Fruit fly (Drosophila melanogaster) whole organism, adult: Measurements from ENCODE around the gene Tsp26A.

ENCODE experiments used
- CG11617 ChIP-seq: fragments of 200-800 bp; sonication (Bioruptor generic); optimal IDR thresholded peaks from 2 replicates; lab custom pipeline; 2017; ENCODE audit warnings: mild to moderate bottlenecking, missing biosample characterization, missing genetic modification reagents, missing genetic modification characterization
- CG12768 ChIP-seq: fragments of 200-800 bp; sonication (Bioruptor generic); optimal IDR thresholded peaks from 2 replicates; lab custom pipeline; 2017; ENCODE audit warnings: missing biosample characterization, missing genetic modification characterization, mild to moderate bottlenecking, moderate library complexity, missing genetic modification reagents
- CG14711 ChIP-seq: fragments of 200-800 bp; sonication (Bioruptor generic); optimal IDR thresholded peaks from 2 replicates; lab custom pipeline; 2018; ENCODE audit warnings: missing biosample characterization, mild to moderate bottlenecking, missing genetic modification characterization, moderate library complexity
- CG1620 ChIP-seq: fragments of 200-800 bp; sonication (Bioruptor generic); optimal IDR thresholded peaks from 2 replicates; lab custom pipeline; 2016; ENCODE audit warnings: missing biosample characterization, missing genetic modification characterization
- CG33017 ChIP-seq: fragments of 200-800 bp; sonication (Bioruptor generic); optimal IDR thresholded peaks from 2 replicates; lab custom pipeline; 2018; ENCODE audit warnings: missing biosample characterization, mild to moderate bottlenecking, missing genetic modification characterization, moderate library complexity
- CG5204 ChIP-seq: fragments of 200-800 bp; sonication (Bioruptor generic); optimal IDR thresholded peaks from 2 replicates; lab custom pipeline; 2016; ENCODE audit warnings: missing biosample characterization, missing genetic modification characterization
- CG7045 ChIP-seq: fragments of 200-800 bp; sonication (Bioruptor generic); optimal IDR thresholded peaks from 2 replicates; lab custom pipeline; 2017; ENCODE audit warnings: missing biosample characterization, mild to moderate bottlenecking, missing genetic modification characterization
- CG7101 ChIP-seq: fragments of 200-800 bp; sonication (Bioruptor generic); optimal IDR thresholded peaks from 2 replicates; lab custom pipeline; 2018; ENCODE audit warnings: missing biosample characterization, mild to moderate bottlenecking, missing genetic modification characterization, moderate library complexity
- Clk ChIP-seq: fragments of 200-800 bp; sonication (Bioruptor generic); optimal IDR thresholded peaks from 2 replicates; lab custom pipeline; 2017; ENCODE audit warnings: missing biosample characterization, missing genetic modification characterization
- Crg-1 ChIP-seq: fragments of 200-800 bp; sonication (Bioruptor generic); optimal IDR thresholded peaks from 2 replicates; lab custom pipeline; 2016; ENCODE audit warnings: missing biosample characterization, missing genetic modification characterization
- Hr96 ChIP-seq: fragments of 200-800 bp; sonication (Bioruptor generic); optimal IDR thresholded peaks from 2 replicates; lab custom pipeline; 2016; ENCODE audit warnings: missing biosample characterization, missing genetic modification characterization
- Mnt ChIP-seq: fragments of 200-800 bp; sonication (Bioruptor generic); optimal IDR thresholded peaks from 2 replicates; lab custom pipeline; 2016; ENCODE audit warnings: missing biosample characterization, mild to moderate bottlenecking, missing genetic modification characterization
- bab1 ChIP-seq: fragments of 200-800 bp; sonication (Bioruptor generic); optimal IDR thresholded peaks from 3 replicates; lab custom pipeline; 2019; ENCODE audit warnings: missing biosample characterization, mild to moderate bottlenecking, missing genetic modification characterization, moderate library complexity
- cic ChIP-seq: fragments of 200-800 bp; sonication (Bioruptor generic); optimal IDR thresholded peaks from 2 replicates; lab custom pipeline; 2017; ENCODE audit warnings: missing biosample characterization, mild to moderate bottlenecking, missing genetic modification characterization, moderate library complexity
- cnc ChIP-seq, 2 experiments: fragments of >200 bp; optimal IDR thresholded peaks; 2 replicates each; lab custom pipeline; 2017
- kay ChIP-seq: fragments of 200-800 bp; sonication (Bioruptor generic); peaks from one replicate; lab custom pipeline; 2016; ENCODE audit warnings: missing biosample characterization, missing genetic modification characterization, borderline replicate concordance
- ovo ChIP-seq: fragments of 200-800 bp; sonication (Bioruptor generic); optimal IDR thresholded peaks from 2 replicates; lab custom pipeline; 2016; ENCODE audit warnings: missing biosample characterization, missing genetic modification characterization
- pad ChIP-seq: fragments of 200-800 bp; sonication (Bioruptor generic); optimal IDR thresholded peaks from 3 replicates; lab custom pipeline; 2017; ENCODE audit warnings: missing biosample characterization, missing genetic modification characterization, mild to moderate bottlenecking, moderate library complexity, missing genetic modification reagents
- tj ChIP-seq: fragments of 200-800 bp; sonication (Bioruptor generic); optimal IDR thresholded peaks from 3 replicates; lab custom pipeline; 2017; ENCODE audit warnings: missing biosample characterization, mild to moderate bottlenecking, missing genetic modification characterization, moderate library complexity
- toe ChIP-seq: fragments of 200-800 bp; sonication (Bioruptor generic); optimal IDR thresholded peaks from 2 replicates; lab custom pipeline; 2016; ENCODE audit warnings: missing biosample characterization, missing genetic modification characterization

Gene Tsp26A

DNA sequence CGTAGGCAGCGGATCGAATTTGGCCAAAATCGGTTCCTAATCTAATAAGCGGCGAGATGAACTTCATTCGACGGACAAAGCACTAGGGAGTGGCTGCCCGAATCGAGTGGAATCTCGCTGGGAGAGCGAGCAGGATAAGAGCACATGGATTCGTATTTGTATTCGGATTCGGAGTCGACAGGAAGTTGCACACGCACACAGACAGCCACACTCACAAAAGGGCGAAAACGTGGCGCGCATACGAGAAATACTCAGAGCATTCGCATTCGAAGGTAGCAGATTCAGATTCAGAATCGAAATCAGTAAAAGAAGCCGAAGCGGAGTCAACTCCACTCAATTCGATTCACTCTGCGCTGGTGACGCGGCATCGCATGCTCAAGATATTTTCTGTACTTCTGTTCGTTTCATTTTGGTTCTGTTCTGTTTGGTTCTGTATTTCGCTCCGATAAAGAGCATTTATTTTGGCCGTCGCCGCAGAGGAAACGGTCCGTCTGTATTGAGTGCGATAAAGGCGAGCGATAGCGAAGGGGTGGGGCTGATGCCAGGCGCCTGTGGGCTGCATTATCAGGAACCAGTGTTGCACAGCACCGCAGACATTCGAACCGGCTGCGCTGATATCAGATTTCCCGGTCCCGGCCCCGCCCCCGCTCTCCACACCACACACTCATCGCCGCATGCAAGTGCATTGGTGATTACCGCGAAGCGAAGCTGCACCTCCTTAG is 21.5 kb upstream of the Tsp26A start:
- TF ChIP-seq kay (GFP tag; lab: Kevin White, UChicago) (no peak), CG14711 (tag; lab: Kevin White, UChicago) (no peak), pad (GFP tag; lab: Kevin White, UChicago) (peak; percentile 30), toe (GFP tag; lab: Kevin White, UChicago) (no peak), CG5204 (GFP tag; lab: Kevin White, UChicago) (no peak), CG12768 (GFP tag; lab: Kevin White, UChicago) (peak; percentile 70), ovo (GFP tag; lab: Kevin White, UChicago) (no peak), Mnt (GFP tag; lab: Kevin White, UChicago) (peak; percentile 58), Crg-1 (GFP tag; lab: Kevin White, UChicago) (peak; percentile 34), Hr96 (no peak), cnc (optimal IDR thresholded peaks at IDR 0.05; lab: Kevin White, UChicago) (no peak), CG7045 (GFP tag; lab: Kevin White, UChicago) (no peak), Clk (no peak), tj (no peak), CG7101 (tag; lab: Kevin White, UChicago) (no peak), CG1620 (GFP tag; lab: Kevin White, UChicago) (no peak), cic (GFP tag; lab: Kevin White, UChicago) (peak; percentile 40), CG33017 (no peak), CG11617 (GFP tag; lab: Kevin White, UChicago) (no peak), bab1 (GFP tag; lab: Kevin White, UChicago) (no peak)

DNA sequence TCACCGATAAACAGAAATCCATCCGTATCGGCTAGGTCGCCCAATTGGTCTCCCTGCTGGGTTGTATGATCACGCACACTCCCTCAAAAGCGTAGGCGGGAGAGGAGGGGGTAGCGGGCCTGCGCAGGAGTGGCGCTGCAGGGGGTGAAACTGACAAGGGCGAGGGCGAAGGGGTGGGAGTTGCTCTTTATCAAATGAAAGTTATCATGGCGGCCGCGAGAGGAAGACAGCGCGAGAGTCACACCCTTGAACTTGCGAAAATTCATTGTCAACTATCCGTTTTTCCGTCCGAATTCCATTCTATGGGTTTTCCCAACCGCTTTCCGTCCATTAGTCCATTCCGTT is 21.0 kb upstream of the Tsp26A start:
- TF ChIP-seq cic (GFP tag; lab: Kevin White, UChicago) (no peak), Crg-1 (GFP tag; lab: Kevin White, UChicago) (peak; percentile 17)

DNA sequence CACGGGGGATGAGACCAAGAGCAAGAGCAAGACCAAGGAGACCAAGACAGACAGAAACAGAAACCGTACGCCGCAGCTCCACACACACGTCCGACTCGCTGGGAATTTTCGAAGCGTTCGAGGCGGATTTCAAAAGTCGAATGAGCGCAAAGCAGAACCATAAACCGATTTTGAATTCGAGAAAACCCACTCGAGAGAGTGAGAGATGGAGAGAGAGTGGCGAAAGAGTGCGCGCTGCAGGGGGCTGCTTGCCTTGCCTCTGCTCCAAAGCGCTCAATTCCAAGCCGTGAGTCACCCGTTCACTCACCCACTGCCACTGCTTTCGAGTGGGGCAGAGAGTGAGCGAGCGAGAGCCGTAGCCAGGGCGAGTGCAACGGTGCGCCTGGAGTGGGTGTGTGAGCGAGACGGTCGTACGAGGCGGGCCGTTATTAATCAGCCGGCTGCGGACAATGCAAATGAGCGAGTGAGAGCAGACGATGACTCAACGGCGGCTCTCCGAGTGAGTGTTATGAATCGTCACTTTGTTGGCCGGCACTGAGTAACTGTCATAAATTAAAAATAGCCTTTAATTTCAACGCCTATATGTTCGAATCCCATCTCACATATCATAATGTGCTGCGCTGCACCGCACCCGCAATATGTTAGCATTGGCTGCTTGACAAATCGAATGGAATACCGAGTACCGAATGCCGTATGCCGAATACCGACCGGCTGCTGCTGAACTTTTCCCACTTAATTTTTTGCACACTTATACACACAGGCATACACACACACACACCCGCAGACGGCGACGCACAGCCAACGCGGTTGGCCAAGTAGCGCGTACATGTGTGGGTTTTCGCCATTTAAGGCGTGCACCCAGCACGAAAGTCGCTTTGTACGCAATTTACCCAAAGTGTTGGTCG is 19.8 kb upstream of the Tsp26A start:
- TF ChIP-seq cnc (optimal IDR thresholded peaks at IDR 0.05; lab: Kevin White, UChicago) (no peak), ovo (GFP tag; lab: Kevin White, UChicago) (peak; percentile 88), CG12768 (GFP tag; lab: Kevin White, UChicago) (peak; percentile 76), Hr96 (peak; percentile 46), CG7101 (tag; lab: Kevin White, UChicago) (peak; percentile 40), cic (GFP tag; lab: Kevin White, UChicago) (peak; percentile 5), CG14711 (tag; lab: Kevin White, UChicago) (peak; percentile 34), bab1 (GFP tag; lab: Kevin White, UChicago) (peak; percentile 78), CG33017 (peak; percentile 27), toe (GFP tag; lab: Kevin White, UChicago) (no peak), CG7045 (GFP tag; lab: Kevin White, UChicago) (no peak), CG11617 (GFP tag; lab: Kevin White, UChicago) (no peak), Clk (no peak), Crg-1 (GFP tag; lab: Kevin White, UChicago) (peak; percentile 8), Mnt (GFP tag; lab: Kevin White, UChicago) (peak; percentile 68), tj (peak; percentile 23), CG5204 (GFP tag; lab: Kevin White, UChicago) (no peak), kay (GFP tag; lab: Kevin White, UChicago) (peak; percentile 100), pad (GFP tag; lab: Kevin White, UChicago) (peak; percentile 91), CG1620 (GFP tag; lab: Kevin White, UChicago) (no peak)

DNA sequence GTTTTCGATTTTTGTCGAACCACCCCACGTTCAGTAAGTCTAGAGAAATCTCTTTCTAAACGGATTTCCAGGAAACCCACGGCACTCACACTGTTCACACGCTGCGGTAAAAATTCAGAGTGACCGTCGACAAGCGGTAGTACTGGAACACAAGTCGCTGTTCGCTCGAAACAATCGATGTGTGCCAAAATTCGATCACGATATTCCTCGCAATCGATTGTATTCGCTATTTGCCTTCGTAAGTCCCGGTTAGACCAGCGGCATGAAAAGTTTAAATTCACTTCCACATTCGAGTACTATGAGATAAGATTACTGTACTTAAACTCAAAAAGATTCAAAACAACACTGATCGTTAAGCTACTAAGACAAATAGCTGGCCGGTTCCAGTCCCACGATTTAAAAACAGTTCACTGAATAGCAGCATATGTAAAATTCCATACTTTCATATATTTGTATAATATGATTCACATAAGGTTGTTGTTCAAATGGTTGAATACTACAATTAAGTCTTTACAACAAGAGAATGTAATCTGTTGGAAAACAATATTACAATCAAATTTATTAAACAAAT is 19.1 kb upstream of the Tsp26A start, which contains the start of gene chic:
Gene chic, minus strand, starts transcription at position 157 of the 571 bp plus-strand sequence.
- TF ChIP-seq tj: no peak
- no peak for TF ChIP-seq CG14711 (tag; lab: Kevin White, UChicago)
- TF ChIP-seq cic (GFP tag; lab: Kevin White, UChicago): no peak
- peak; percentile 3 for TF ChIP-seq CG12768 (GFP tag; lab: Kevin White, UChicago)
- TF ChIP-seq Mnt (GFP tag; lab: Kevin White, UChicago): peak; percentile 69
- no peak for TF ChIP-seq CG33017
- peak; percentile 70 for TF ChIP-seq CG5204 (GFP tag; lab: Kevin White, UChicago)
- TF ChIP-seq CG1620 (GFP tag; lab: Kevin White, UChicago): peak; percentile 72
- TF ChIP-seq CG7045 (GFP tag; lab: Kevin White, UChicago): peak; percentile 35
- TF ChIP-seq cnc (optimal IDR thresholded peaks at IDR 0.05; lab: Kevin White, UChicago): no peak
- TF ChIP-seq Hr96: peak; percentile 68
- peak; percentile 68 for TF ChIP-seq bab1 (GFP tag; lab: Kevin White, UChicago)
- no peak for TF ChIP-seq CG7101 (tag; lab: Kevin White, UChicago)
- TF ChIP-seq CG11617 (GFP tag; lab: Kevin White, UChicago): no peak
- TF ChIP-seq Crg-1 (GFP tag; lab: Kevin White, UChicago): no peak
- peak; percentile 76 for TF ChIP-seq toe (GFP tag; lab: Kevin White, UChicago)
- no peak for TF ChIP-seq pad (GFP tag; lab: Kevin White, UChicago)
- TF ChIP-seq Clk: no peak
- TF ChIP-seq ovo (GFP tag; lab: Kevin White, UChicago): no peak
- no peak for TF ChIP-seq kay (GFP tag; lab: Kevin White, UChicago)
